Worm (Caenorhabditis elegans): ENCODE results near the gene Y38H6C.13.
A peak's percentile ranks its signal among the peaks of the same experiment; 100 is the strongest.

DNA sequence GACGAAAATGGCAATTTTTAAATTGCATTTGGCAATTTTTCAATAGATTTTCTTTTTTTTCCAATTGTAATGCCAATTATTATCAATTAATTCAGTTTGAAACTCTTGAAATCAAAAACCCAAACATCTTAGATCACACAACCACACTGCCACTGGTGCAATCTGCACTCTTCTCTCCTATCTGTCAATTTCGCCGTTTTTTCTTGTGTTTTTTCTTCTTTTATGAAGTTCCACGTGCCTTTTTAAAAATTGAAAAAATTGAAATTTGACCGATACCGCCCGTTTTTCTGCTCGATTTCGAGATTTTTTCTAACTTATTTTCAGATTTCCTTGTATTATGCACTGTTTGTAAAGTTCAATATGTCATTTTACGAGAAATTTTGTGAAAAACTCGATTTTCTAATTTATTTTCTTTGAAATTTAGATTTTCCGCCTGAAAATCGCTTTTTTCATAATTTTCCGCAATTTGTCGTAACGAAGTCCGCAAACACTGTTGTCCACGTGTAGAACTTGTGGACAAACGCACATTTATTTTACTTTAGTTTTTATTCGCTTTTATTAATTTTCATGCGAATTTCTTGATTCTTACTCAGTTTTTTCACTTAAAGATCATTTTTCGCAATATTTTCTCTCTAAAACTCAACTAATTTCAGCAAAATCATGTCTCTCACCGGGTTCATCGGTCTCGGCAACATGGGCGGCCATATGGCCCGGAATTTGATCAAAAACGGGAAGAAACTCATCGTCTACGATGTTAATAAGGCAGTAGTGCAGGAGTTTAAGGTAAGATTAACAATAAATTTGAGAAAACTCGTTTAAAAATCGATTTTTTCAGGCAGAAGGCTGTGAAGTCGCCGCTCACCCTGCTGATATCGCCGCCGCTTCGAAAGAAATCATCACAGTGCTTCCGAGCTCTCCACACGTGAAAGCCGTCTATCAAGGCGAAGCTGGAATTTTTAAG is 34.0 kb upstream of the Y38H6C.13 start, which contains the start of gene B0250.5:
- TF ChIP-seq unc-130 (GFP tag; optimal IDR thresholded peaks at IDR 0.05) (no peak), F10B5.3 (tag; optimal IDR thresholded peaks at IDR 0.05) (no peak), ces-1 (GFP tag; optimal IDR thresholded peaks at IDR 0.05) (no peak), pha-4 (GFP tag; IDR thresholded peaks at IDR 0.05) (no peak), pha-4 (tag; optimal IDR thresholded peaks at IDR 0.05) (no peak), egl-27 (tag; optimal IDR thresholded peaks at IDR 0.05) (no peak), ceh-62 (tag; optimal IDR thresholded peaks at IDR 0.05) (no peak), hif-1 (tag; optimal IDR thresholded peaks at IDR 0.05) (peak in 1 of 2 experiments; percentile 35)

Measured in whole organism, L4 larva.